Worm (Caenorhabditis elegans) whole organism, L3 larva: ENCODE results near the gene E01G4.3.

Source experiments
- R02D3.7 ChIP-seq: fragments of 150-350 bp; optimal IDR thresholded peaks from 2 replicates; lab custom pipeline; 2014; ENCODE audit warnings: missing biosample characterization, missing genetic modification characterization
- ZK546.5 ChIP-seq: sonication (generic microtip); optimal IDR thresholded peaks from 2 replicates; lab custom pipeline; 2017; ENCODE audit warnings: missing biosample characterization, missing genetic modification characterization
- aly-2 ChIP-seq: fragments of 150-350 bp; optimal IDR thresholded peaks from 2 replicates; lab custom pipeline; 2014; ENCODE audit warnings: missing biosample characterization, missing genetic modification characterization
- ama-1 ChIP-seq: fragments of 150-350 bp; optimal IDR thresholded peaks from 2 replicates; lab custom pipeline; 2018
- ceh-16 ChIP-seq: sonication (generic microtip); optimal IDR thresholded peaks from 2 replicates; lab custom pipeline; 2017; ENCODE audit warnings: missing biosample characterization, missing genetic modification characterization
- ceh-28 ChIP-seq: fragments of 150-350 bp; optimal IDR thresholded peaks from 2 replicates; lab custom pipeline; 2014; ENCODE audit warnings: missing biosample characterization, missing genetic modification reagents, missing genetic modification characterization
- ceh-82 ChIP-seq: fragments of 150-350 bp; optimal IDR thresholded peaks from 2 replicates; lab custom pipeline; 2014; ENCODE audit warnings: missing biosample characterization, missing genetic modification characterization
- ceh-9 ChIP-seq: sonication (generic microtip); optimal IDR thresholded peaks from 2 replicates; lab custom pipeline; 2018; ENCODE audit warnings: missing biosample characterization, missing genetic modification characterization
- daf-12 ChIP-seq: fragments of 150-350 bp; optimal IDR thresholded peaks from 2 replicates; lab custom pipeline; 2014; ENCODE audit warnings: missing biosample characterization, missing genetic modification reagents, missing genetic modification characterization
- egl-27 ChIP-seq: sonication (generic microtip); optimal IDR thresholded peaks from 4 replicates; lab custom pipeline; 2017; ENCODE audit warnings: missing biosample characterization, missing genetic modification reagents, missing genetic modification characterization
- egl-5 ChIP-seq: fragments of 150-350 bp; optimal IDR thresholded peaks from 2 replicates; lab custom pipeline; 2017; ENCODE audit warnings: missing biosample characterization, missing genetic modification reagents, missing genetic modification characterization, inconsistent platforms
- elt-1 ChIP-seq: fragments of 150-350 bp; optimal IDR thresholded peaks from 2 replicates; lab custom pipeline; 2014; ENCODE audit warnings: missing biosample characterization, missing genetic modification characterization
- elt-2 ChIP-seq: sonication (generic microtip); optimal IDR thresholded peaks from 2 replicates; lab custom pipeline; 2016; ENCODE audit warnings: missing genetic modification reagents, mild to moderate bottlenecking, missing genetic modification characterization, missing compliant biosample characterization
- elt-3 ChIP-seq, 3 experiments: fragments of 150-350 bp in 1 of 3; sonication (generic microtip) in 2 of 3; optimal IDR thresholded peaks; 2 replicates in 2 of 3; 4 replicates in 1 of 3; lab custom pipeline; 2014 to 2017; ENCODE audit warnings: missing biosample characterization in 3 of 3, missing genetic modification characterization in 3 of 3
- eor-1 ChIP-seq, 2 experiments: fragments of 150-350 bp; optimal IDR thresholded peaks; 2 replicates each; lab custom pipeline; 2014 to 2018; ENCODE audit warnings: missing biosample characterization in 2 of 2, missing genetic modification characterization in 2 of 2
- fkh-10 ChIP-seq: sonication (generic microtip); optimal IDR thresholded peaks from 2 replicates; lab custom pipeline; 2017; ENCODE audit warnings: missing biosample characterization, missing genetic modification reagents, missing genetic modification characterization
- fkh-2 ChIP-seq: fragments of 150-350 bp; optimal IDR thresholded peaks from 2 replicates; lab custom pipeline; 2014; ENCODE audit warnings: missing biosample characterization, missing genetic modification reagents, missing genetic modification characterization
- fos-1 ChIP-seq: fragments of 150-350 bp; optimal IDR thresholded peaks from 2 replicates; lab custom pipeline; 2014; ENCODE audit warnings: missing biosample characterization, missing genetic modification characterization
- hmg-11 ChIP-seq: sonication (generic microtip); optimal IDR thresholded peaks from 2 replicates; lab custom pipeline; 2016; ENCODE audit warnings: missing genetic modification characterization, missing compliant biosample characterization
- jun-1 ChIP-seq: fragments of 150-350 bp; optimal IDR thresholded peaks from 2 replicates; lab custom pipeline; 2014; ENCODE audit warnings: missing biosample characterization, missing genetic modification reagents, missing genetic modification characterization
- lin-15B ChIP-seq: fragments of 150-350 bp; optimal IDR thresholded peaks from 2 replicates; lab custom pipeline; 2014; ENCODE audit warnings: missing biosample characterization, missing genetic modification characterization
- lin-39 ChIP-seq: fragments of 150-350 bp; optimal IDR thresholded peaks from 2 replicates; lab custom pipeline; 2018; ENCODE audit warnings: missing biosample characterization, missing genetic modification reagents, missing genetic modification characterization
- lsy-12 ChIP-seq: sonication (generic microtip); optimal IDR thresholded peaks from 2 replicates; lab custom pipeline; 2016; ENCODE audit warnings: mild to moderate bottlenecking, missing genetic modification characterization, missing compliant biosample characterization
- mdl-1 ChIP-seq: fragments of 150-350 bp; optimal IDR thresholded peaks from 2 replicates; lab custom pipeline; 2014; ENCODE audit warnings: missing biosample characterization, missing genetic modification characterization
- mml-1 ChIP-seq: fragments of 150-350 bp; sonication (generic microtip); optimal IDR thresholded peaks from 3 replicates; lab custom pipeline; 2014; ENCODE audit warnings: missing biosample characterization, missing genetic modification characterization
- nfya-1 ChIP-seq: sonication (generic microtip); optimal IDR thresholded peaks from 2 replicates; lab custom pipeline; 2017; ENCODE audit warnings: missing genetic modification characterization, mild to moderate bottlenecking, missing compliant biosample characterization, antibody characterized with exemption, moderate library complexity; ENCODE audit not compliant: insufficient read depth
- nhr-11 ChIP-seq: fragments of 150-350 bp; optimal IDR thresholded peaks from 2 replicates; lab custom pipeline; 2014; ENCODE audit warnings: missing biosample characterization, missing genetic modification characterization
- nhr-12 ChIP-seq: fragments of 150-350 bp; optimal IDR thresholded peaks from 2 replicates; lab custom pipeline; 2014; ENCODE audit warnings: missing biosample characterization, missing genetic modification characterization
- nhr-23 ChIP-seq: fragments of 150-350 bp; optimal IDR thresholded peaks from 2 replicates; lab custom pipeline; 2014; ENCODE audit warnings: missing biosample characterization, missing genetic modification reagents, missing genetic modification characterization
- nhr-237 ChIP-seq: fragments of 150-350 bp; optimal IDR thresholded peaks from 2 replicates; lab custom pipeline; 2014; ENCODE audit warnings: missing biosample characterization, missing genetic modification characterization
- nhr-25 ChIP-seq: sonication (generic microtip); optimal IDR thresholded peaks from 2 replicates; lab custom pipeline; 2017; ENCODE audit warnings: missing biosample characterization, missing genetic modification characterization
- nhr-28 ChIP-seq: fragments of 150-350 bp; optimal IDR thresholded peaks from 2 replicates; lab custom pipeline; 2014; ENCODE audit warnings: missing biosample characterization, missing genetic modification characterization
- nhr-43 ChIP-seq: sonication (generic microtip); optimal IDR thresholded peaks from 2 replicates; lab custom pipeline; 2016; ENCODE audit warnings: mild to moderate bottlenecking, missing genetic modification characterization, missing compliant biosample characterization; ENCODE audit not compliant: poor library complexity, severe bottlenecking
- nhr-67 ChIP-seq: fragments of 150-350 bp; optimal IDR thresholded peaks from 2 replicates; lab custom pipeline; 2014; ENCODE audit warnings: missing biosample characterization, missing genetic modification characterization
- nhr-76 ChIP-seq: fragments of 150-350 bp; sonication (generic microtip); optimal IDR thresholded peaks from 5 replicates; lab custom pipeline; 2014; ENCODE audit warnings: missing biosample characterization, missing genetic modification characterization
- nhr-77 ChIP-seq: fragments of 150-350 bp; optimal IDR thresholded peaks from 2 replicates; lab custom pipeline; 2014; ENCODE audit warnings: missing biosample characterization, missing genetic modification characterization
- pha-4 ChIP-seq: fragments of 150-350 bp; optimal IDR thresholded peaks from 2 replicates; lab custom pipeline; 2014; ENCODE audit warnings: missing biosample characterization, missing genetic modification reagents, missing genetic modification characterization
- pqm-1 ChIP-seq: fragments of 150-350 bp; optimal IDR thresholded peaks from 2 replicates; lab custom pipeline; 2017; ENCODE audit warnings: missing biosample characterization, missing genetic modification characterization, inconsistent platforms
- sea-2 ChIP-seq: fragments of 150-350 bp; sonication (generic microtip); optimal IDR thresholded peaks from 4 replicates; lab custom pipeline; 2014; ENCODE audit warnings: missing biosample characterization, missing genetic modification reagents, missing genetic modification characterization
- skn-1 ChIP-seq: fragments of 150-350 bp; optimal IDR thresholded peaks from 2 replicates; lab custom pipeline; 2014; ENCODE audit warnings: missing biosample characterization, missing genetic modification characterization
- snpc-4 ChIP-seq: fragments of 150-350 bp; optimal IDR thresholded peaks from 2 replicates; lab custom pipeline; 2014; ENCODE audit warnings: missing biosample characterization, missing genetic modification characterization
- tbx-2 ChIP-seq: sonication (generic microtip); optimal IDR thresholded peaks from 2 replicates; lab custom pipeline; 2016; ENCODE audit warnings: mild to moderate bottlenecking, missing genetic modification characterization, missing compliant biosample characterization
- unc-39 ChIP-seq: sonication (generic microtip); optimal IDR thresholded peaks from 4 replicates; lab custom pipeline; 2017; ENCODE audit warnings: missing biosample characterization, missing genetic modification characterization
- unc-62 ChIP-seq: fragments of 150-350 bp; sonication (generic microtip); optimal IDR thresholded peaks from 4 replicates; lab custom pipeline; 2014; ENCODE audit warnings: missing biosample characterization, missing genetic modification reagents, missing genetic modification characterization
- zag-1 ChIP-seq: fragments of 150-350 bp; optimal IDR thresholded peaks from 2 replicates; lab custom pipeline; 2014; ENCODE audit warnings: missing biosample characterization, missing genetic modification characterization
- ztf-11 ChIP-seq: fragments of 150-350 bp; optimal IDR thresholded peaks from 2 replicates; lab custom pipeline; 2014; ENCODE audit warnings: missing biosample characterization, missing genetic modification characterization
- ztf-4 ChIP-seq: fragments of 150-350 bp; optimal IDR thresholded peaks from 2 replicates; lab custom pipeline; 2014; ENCODE audit warnings: missing biosample characterization, missing genetic modification characterization

E01G4.3 gene

ce11 chrII:13460592-13461395, 8.6 kb downstream of the E01G4.3 start, which contains the start of gene pqn-27:
Gene pqn-27 (minus strand): TSS chrII:13460642.
- TF ChIP-seq snpc-4 (tag; lab: Kevin White, UChicago) (no peak), nhr-23 (tag; lab: Kevin White, UChicago) (peak; percentile 73), mdl-1 (no peak), lin-15B (peak; percentile 56), ZK546.5 (tag; lab: Kevin White, UChicago) (no peak), egl-27 (tag; lab: Kevin White, UChicago) (no peak), eor-1 (tag; optimal IDR thresholded peaks at IDR 0.05; lab: Kevin White, UChicago) (no peak), jun-1 (tag; lab: Kevin White, UChicago) (peak; percentile 6), nhr-237 (tag; lab: Kevin White, UChicago) (no peak), ceh-28 (peak; percentile 80), nhr-67 (tag; lab: Kevin White, UChicago) (no peak), nfya-1 (tag; lab: Kevin White, UChicago) (peak; percentile 70), nhr-12 (no peak), skn-1 (tag; lab: Kevin White, UChicago) (peak; percentile 44), nhr-11 (no peak), ceh-9 (tag; lab: Kevin White, UChicago) (no peak), lsy-12 (tag; lab: Kevin White, UChicago) (peak; percentile 91), aly-2 (tag; lab: Kevin White, UChicago) (no peak), nhr-28 (tag; lab: Kevin White, UChicago) (no peak), mml-1 (tag; lab: Kevin White, UChicago) (no peak), R02D3.7 (no peak), nhr-43 (tag; lab: Kevin White, UChicago) (peak; percentile 80), nhr-76 (tag; lab: Kevin White, UChicago) (no peak), pha-4 (tag; lab: Kevin White, UChicago) (peak; percentile 65), ztf-11 (no peak), fkh-10 (GFP tag; lab: Kevin White, UChicago) (no peak), daf-12 (tag; lab: Kevin White, UChicago) (no peak), hmg-11 (tag; lab: Kevin White, UChicago) (peak; percentile 34), egl-5 (tag; lab: Kevin White, UChicago) (peak; percentile 89), elt-3 (tag; optimal IDR thresholded peaks at IDR 0.05; lab: Kevin White, UChicago) (peak in 1 of 3 experiments; percentile 86), lin-39 (tag; lab: Kevin White, UChicago) (peak; percentile 34), tbx-2 (tag; lab: Kevin White, UChicago) (peak; percentile 59), unc-62 (GFP tag; lab: Kevin White, UChicago) (no peak), ceh-82 (tag; lab: Kevin White, UChicago) (no peak), elt-2 (tag; lab: Kevin White, UChicago) (peak; percentile 60), ztf-4 (tag; lab: Kevin White, UChicago) (peak; percentile 78), ceh-16 (tag; lab: Kevin White, UChicago) (no peak), elt-1 (tag; lab: Kevin White, UChicago) (no peak), sea-2 (GFP tag; lab: Kevin White, UChicago) (no peak), unc-39 (tag; lab: Kevin White, UChicago) (no peak), fkh-2 (tag; lab: Kevin White, UChicago) (no peak), nhr-77 (tag; lab: Kevin White, UChicago) (peak; percentile 76), nhr-25 (peak; percentile 70), pqm-1 (tag; lab: Kevin White, UChicago) (peak; percentile 61), ama-1 (lab: Kevin White, UChicago) (peak; percentile 96), zag-1 (no peak), fos-1 (no peak)
- TF ChIP-seq, all 47 proteins: peak for 20
